Worm (Caenorhabditis elegans): ENCODE measurements around the gene C13E3.1.

The C13E3.1 gene

ce11 chrX:8932387-8932786 is 39.5 kb downstream of the C13E3.1 start:
- TF ChIP-seq elt-3 (tag; optimal IDR thresholded peaks at IDR 0.05) (no peak), sem-4 (tag; optimal IDR thresholded peaks at IDR 0.05) (no peak), sma-3 (GFP tag; optimal IDR thresholded peaks at IDR 0.05) (no peak), nhr-6 (tag; optimal IDR thresholded peaks at IDR 0.05) (no peak), nhr-237 (tag; optimal IDR thresholded peaks at IDR 0.05) (no peak), mab-5 (tag; optimal IDR thresholded peaks at IDR 0.05) (no peak), nhr-21 (tag; optimal IDR thresholded peaks at IDR 0.05) (no peak), peb-1 (tag; optimal IDR thresholded peaks at IDR 0.05) (no peak), zag-1 (tag; optimal IDR thresholded peaks at IDR 0.05) (no peak), unc-39 (tag; optimal IDR thresholded peaks at IDR 0.05) (no peak), unc-62 (GFP tag; optimal IDR thresholded peaks at IDR 0.05) (no peak), Y55F3AM.14 (GFP tag; optimal IDR thresholded peaks at IDR 0.05) (no peak), ama-1 (optimal IDR thresholded peaks at IDR 0.05) (no peak), elt-1 (tag; optimal IDR thresholded peaks at IDR 0.05) (no peak), nhr-25 (tag; optimal IDR thresholded peaks at IDR 0.05) (no peak), fos-1 (tag; optimal IDR thresholded peaks at IDR 0.05) (peak; percentile 90), C34F6.9 (tag; optimal IDR thresholded peaks at IDR 0.05) (no peak), R02D3.7 (tag; optimal IDR thresholded peaks at IDR 0.05) (no peak), F13H6.1 (tag; optimal IDR thresholded peaks at IDR 0.05) (peak; percentile 35), ceh-82 (tag; optimal IDR thresholded peaks at IDR 0.05) (no peak), mbf-1 (tag; optimal IDR thresholded peaks at IDR 0.05) (no peak), lin-13 (GFP tag; optimal IDR thresholded peaks at IDR 0.05) (no peak), crh-2 (tag; optimal IDR thresholded peaks at IDR 0.05) (peak; percentile 74), ceh-16 (tag; optimal IDR thresholded peaks at IDR 0.05) (no peak), nhr-10 (tag; optimal IDR thresholded peaks at IDR 0.05) (no peak), blmp-1 (tag; optimal IDR thresholded peaks at IDR 0.05; ENCODE audit: insufficient read depth) (no peak), ZK546.5 (tag; optimal IDR thresholded peaks at IDR 0.05) (no peak), nhr-12 (tag; optimal IDR thresholded peaks at IDR 0.05) (no peak), snpc-4 (tag; optimal IDR thresholded peaks at IDR 0.05) (no peak), aly-2 (tag; optimal IDR thresholded peaks at IDR 0.05) (no peak), nhr-129 (tag; optimal IDR thresholded peaks at IDR 0.05) (no peak), lsy-2 (tag; optimal IDR thresholded peaks at IDR 0.05) (no peak), sma-9 (GFP tag; optimal IDR thresholded peaks at IDR 0.05) (peak; percentile 74), sma-9 (tag; optimal IDR thresholded peaks at IDR 0.05) (no peak), gmeb-1 (tag; optimal IDR thresholded peaks at IDR 0.05) (peak; percentile 44), skn-1 (tag; optimal IDR thresholded peaks at IDR 0.05) (no peak), dmd-4 (tag; optimal IDR thresholded peaks at IDR 0.05) (no peak), lin-39 (tag; optimal IDR thresholded peaks at IDR 0.05) (no peak), egl-27 (tag; optimal IDR thresholded peaks at IDR 0.05) (no peak), unc-55 (GFP tag; optimal IDR thresholded peaks at IDR 0.05) (no peak), alr-1 (tag; optimal IDR thresholded peaks at IDR 0.05) (no peak), nhr-77 (tag; optimal IDR thresholded peaks at IDR 0.05) (no peak), mdl-1 (tag; optimal IDR thresholded peaks at IDR 0.05) (no peak), nhr-23 (tag; optimal IDR thresholded peaks at IDR 0.05) (no peak), nhr-11 (tag; optimal IDR thresholded peaks at IDR 0.05) (no peak)

ce11 chrX:8933508-8933907 is 40.6 kb downstream of the C13E3.1 start:
- no peak for TF ChIP-seq Y55F3AM.14 (GFP tag; optimal IDR thresholded peaks at IDR 0.05)
- TF ChIP-seq nhr-21 (tag; optimal IDR thresholded peaks at IDR 0.05), result no peak
- no peak for TF ChIP-seq sem-4 (tag; optimal IDR thresholded peaks at IDR 0.05)
- no peak for TF ChIP-seq sma-9 (GFP tag; optimal IDR thresholded peaks at IDR 0.05)
- no peak for TF ChIP-seq sma-9 (tag; optimal IDR thresholded peaks at IDR 0.05)
- TF ChIP-seq fos-1 (tag; optimal IDR thresholded peaks at IDR 0.05), result no peak
- no peak for TF ChIP-seq gmeb-1 (tag; optimal IDR thresholded peaks at IDR 0.05)
- TF ChIP-seq unc-55 (GFP tag; optimal IDR thresholded peaks at IDR 0.05), result no peak
- no peak for TF ChIP-seq lin-13 (GFP tag; optimal IDR thresholded peaks at IDR 0.05)
- no peak for TF ChIP-seq peb-1 (tag; optimal IDR thresholded peaks at IDR 0.05)
- no peak for TF ChIP-seq nhr-129 (tag; optimal IDR thresholded peaks at IDR 0.05)
- TF ChIP-seq nhr-23 (tag; optimal IDR thresholded peaks at IDR 0.05), result no peak
- TF ChIP-seq ceh-82 (tag; optimal IDR thresholded peaks at IDR 0.05), result no peak
- no peak for TF ChIP-seq elt-3 (tag; optimal IDR thresholded peaks at IDR 0.05)
- TF ChIP-seq nhr-11 (tag; optimal IDR thresholded peaks at IDR 0.05), result no peak
- no peak for TF ChIP-seq nhr-77 (tag; optimal IDR thresholded peaks at IDR 0.05)
- TF ChIP-seq snpc-4 (tag; optimal IDR thresholded peaks at IDR 0.05), result no peak
- TF ChIP-seq mab-5 (tag; optimal IDR thresholded peaks at IDR 0.05), result no peak
- TF ChIP-seq lin-39 (tag; optimal IDR thresholded peaks at IDR 0.05), result no peak
- TF ChIP-seq alr-1 (tag; optimal IDR thresholded peaks at IDR 0.05), result no peak
